Fruit fly (Drosophila melanogaster) whole organism, embryonic: Measurements from ENCODE around the gene CG32767.

Experiments
- Antp ChIP-seq: fragments of 200-800 bp; sonication (Bioruptor generic); optimal IDR thresholded peaks from 3 replicates; lab custom pipeline; 2016; ENCODE audit warnings: missing biosample characterization, missing genetic modification characterization
- Atf3 ChIP-seq: fragments of 200-800 bp; sonication (Bioruptor generic); optimal IDR thresholded peaks from 3 replicates; lab custom pipeline; 2016; ENCODE audit warnings: missing biosample characterization, missing genetic modification characterization
- Atf6 ChIP-seq: fragments of 200-800 bp; sonication (Bioruptor generic); IDR thresholded peaks from 2 replicates; pipeline ENCODE4 v1.3.6; 2022; ENCODE audit warnings: missing biosample characterization, missing genetic modification characterization
- CG11085 ChIP-seq: fragments of 200-800 bp; sonication (Bioruptor generic); IDR thresholded peaks from 2 replicates; pipeline ENCODE4 v1.3.6; 2022; ENCODE audit warnings: missing biosample characterization, missing genetic modification characterization
- CG11093 ChIP-seq: fragments of 200-800 bp; sonication (Bioruptor generic); IDR thresholded peaks from 3 replicates; pipeline ENCODE4 v1.3.6; 2022; ENCODE audit warnings: missing biosample characterization, missing genetic modification characterization
- CG12219 ChIP-seq: fragments of 200-800 bp; sonication (Bioruptor generic); optimal IDR thresholded peaks from 3 replicates; lab custom pipeline; 2018; ENCODE audit warnings: missing biosample characterization, mild to moderate bottlenecking, missing genetic modification characterization
- CG12769 ChIP-seq: fragments of 200-800 bp; sonication (Bioruptor generic); optimal IDR thresholded peaks from 2 replicates; lab custom pipeline; 2019; ENCODE audit warnings: missing biosample characterization, mild to moderate bottlenecking, missing genetic modification characterization, moderate library complexity
- CG13775 ChIP-seq: fragments of 200-800 bp; sonication (Bioruptor generic); optimal IDR thresholded peaks from 3 replicates; lab custom pipeline; 2017; ENCODE audit warnings: missing biosample characterization, mild to moderate bottlenecking, missing genetic modification characterization
- CG14667 ChIP-seq: fragments of 200-800 bp; sonication (Bioruptor generic); IDR thresholded peaks from 2 replicates; pipeline ENCODE4 v1.3.6; 2022; ENCODE audit warnings: missing biosample characterization, missing genetic modification characterization
- CG15073 ChIP-seq: fragments of 200-800 bp; sonication (Bioruptor generic); optimal IDR thresholded peaks from 2 replicates; lab custom pipeline; 2016; ENCODE audit warnings: missing biosample characterization, missing genetic modification characterization
- CG16813 ChIP-seq: fragments of 200-800 bp; sonication (Bioruptor generic); IDR thresholded peaks from 3 replicates; pipeline ENCODE4 v1.3.6; 2022; ENCODE audit warnings: missing biosample characterization, missing genetic modification characterization; ENCODE audit not compliant: partially characterized antibody
- CG2116 ChIP-seq: fragments of 200-800 bp; sonication (Bioruptor generic); optimal IDR thresholded peaks from 3 replicates; lab custom pipeline; 2018; ENCODE audit warnings: missing biosample characterization, mild to moderate bottlenecking, missing genetic modification characterization
- CG31388 ChIP-seq: fragments of 200-800 bp; sonication (Bioruptor generic); optimal IDR thresholded peaks from 2 replicates; lab custom pipeline; 2016; ENCODE audit warnings: missing biosample characterization, missing genetic modification characterization
- CG32772 ChIP-seq: fragments of 200-800 bp; sonication (Bioruptor generic); IDR thresholded peaks from 2 replicates; pipeline ENCODE4 v1.3.6; 2022; ENCODE audit warnings: missing biosample characterization, missing genetic modification characterization
- CG34422 ChIP-seq: fragments of 200-800 bp; sonication (Bioruptor generic); IDR thresholded peaks from 3 replicates; pipeline ENCODE4 v1.3.6; 2022; ENCODE audit warnings: missing biosample characterization, missing genetic modification characterization
- CG6854 ChIP-seq: fragments of 200-800 bp; sonication (Bioruptor generic); optimal IDR thresholded peaks from 3 replicates; lab custom pipeline; 2017; ENCODE audit warnings: missing biosample characterization, mild to moderate bottlenecking, missing genetic modification characterization
- CG7271 ChIP-seq: fragments of 200-800 bp; sonication (Bioruptor generic); optimal IDR thresholded peaks from 2 replicates; lab custom pipeline; 2018; ENCODE audit warnings: missing biosample characterization, mild to moderate bottlenecking, missing genetic modification characterization, moderate library complexity
- CG8388 ChIP-seq: fragments of 200-800 bp; sonication (Bioruptor generic); optimal IDR thresholded peaks from 2 replicates; lab custom pipeline; 2019; ENCODE audit warnings: missing biosample characterization, mild to moderate bottlenecking, missing genetic modification characterization, moderate library complexity
- CG9609 ChIP-seq: fragments of 200-800 bp; sonication (Bioruptor generic); optimal IDR thresholded peaks from 3 replicates; lab custom pipeline; 2016; ENCODE audit warnings: missing biosample characterization, missing genetic modification characterization
- Dek ChIP-seq: fragments of 200-800 bp; sonication (Bioruptor generic); optimal IDR thresholded peaks from 3 replicates; lab custom pipeline; 2019; ENCODE audit warnings: missing biosample characterization, mild to moderate bottlenecking, missing genetic modification characterization, moderate library complexity
- Doc2 ChIP-seq: fragments of 200-800 bp; sonication (Bioruptor generic); IDR thresholded peaks from 2 replicates; pipeline ENCODE4 v1.3.6; 2022; ENCODE audit warnings: missing biosample characterization, missing genetic modification characterization
- GATAe ChIP-seq: fragments of 200-800 bp; sonication (Bioruptor generic); conservative IDR thresholded peaks from 2 replicates; pipeline ENCODE4 v1.3.6; 2022; ENCODE audit warnings: missing biosample characterization, missing genetic modification characterization
- H15 ChIP-seq: fragments of 200-800 bp; sonication (Bioruptor generic); IDR thresholded peaks from 3 replicates; pipeline ENCODE4 v1.3.6; 2022; ENCODE audit warnings: missing biosample characterization, missing genetic modification characterization
- Myb ChIP-seq: fragments of 200-800 bp; sonication (Bioruptor generic); optimal IDR thresholded peaks from 2 replicates; lab custom pipeline; 2016; ENCODE audit warnings: missing biosample characterization, missing genetic modification characterization
- Neu2 ChIP-seq: fragments of 200-800 bp; sonication (Bioruptor generic); optimal IDR thresholded peaks from 3 replicates; lab custom pipeline; 2016; ENCODE audit warnings: missing biosample characterization, missing genetic modification characterization, borderline replicate concordance
- Opbp ChIP-seq: fragments of 200-800 bp; sonication (Bioruptor generic); IDR thresholded peaks from 3 replicates; pipeline ENCODE4 v1.3.6; 2022; ENCODE audit warnings: missing biosample characterization, missing genetic modification characterization; ENCODE audit not compliant: partially characterized antibody
- Side ChIP-seq: fragments of 200-800 bp; sonication (Bioruptor generic); optimal IDR thresholded peaks from 2 replicates; lab custom pipeline; 2016; ENCODE audit warnings: missing biosample characterization, missing genetic modification characterization
- Ssrp ChIP-seq: fragments of 200-800 bp; sonication (Bioruptor generic); optimal IDR thresholded peaks from 2 replicates; lab custom pipeline; 2018; ENCODE audit warnings: missing biosample characterization, mild to moderate bottlenecking, missing genetic modification characterization, moderate library complexity
- Xrp1 ChIP-seq: fragments of 200-800 bp; sonication (Bioruptor generic); IDR thresholded peaks from 2 replicates; pipeline ENCODE4 v1.3.6; 2022; ENCODE audit warnings: missing biosample characterization, missing genetic modification characterization
- abd-A ChIP-seq: fragments of 200-800 bp; sonication (Bioruptor generic); optimal IDR thresholded peaks from 3 replicates; lab custom pipeline; 2019; ENCODE audit warnings: missing biosample characterization, mild to moderate bottlenecking, missing genetic modification characterization, moderate library complexity
- al ChIP-seq: fragments of 200-800 bp; sonication (Bioruptor generic); IDR thresholded peaks from 2 replicates; pipeline ENCODE4 v1.3.6; 2022; ENCODE audit warnings: missing biosample characterization, missing genetic modification characterization
- az2 ChIP-seq: fragments of 200-800 bp; sonication (Bioruptor generic); optimal IDR thresholded peaks from 3 replicates; lab custom pipeline; 2016; ENCODE audit warnings: missing biosample characterization, missing genetic modification characterization
- chinmo ChIP-seq: fragments of 200-800 bp; sonication (Bioruptor generic); IDR thresholded peaks from 4 replicates; pipeline ENCODE4 v1.3.6; 2022; ENCODE audit warnings: missing biosample characterization, missing genetic modification characterization; ENCODE audit not compliant: partially characterized antibody
- emc ChIP-seq: fragments of 200-800 bp; sonication (Bioruptor generic); optimal IDR thresholded peaks from 2 replicates; lab custom pipeline; 2016; ENCODE audit warnings: missing biosample characterization, missing genetic modification characterization
- exex ChIP-seq: fragments of 200-800 bp; sonication (Bioruptor generic); optimal IDR thresholded peaks from 4 replicates; lab custom pipeline; 2018; ENCODE audit warnings: missing biosample characterization, mild to moderate bottlenecking, missing genetic modification characterization, moderate library complexity
- fu2 ChIP-seq: fragments of 200-800 bp; sonication (Bioruptor generic); optimal IDR thresholded peaks from 2 replicates; lab custom pipeline; 2016; ENCODE audit warnings: missing biosample characterization, missing genetic modification characterization
- hb ChIP-seq: fragments of 200-800 bp; sonication (Bioruptor generic); IDR thresholded peaks from 3 replicates; pipeline ENCODE4 v1.3.6; 2022; ENCODE audit warnings: missing biosample characterization, missing genetic modification characterization; ENCODE audit not compliant: partially characterized antibody
- hkb ChIP-seq, 2 experiments: fragments of 200-800 bp in 1 of 2; fragments of >200 bp in 1 of 2; sonication (Bioruptor generic) in 1 of 2; IDR thresholded peaks in 1 of 2; optimal IDR thresholded peaks in 1 of 2; 2 replicates each; pipeline versions ENCODE4 v1.3.6 to Lab custom; 2017 to 2022; ENCODE audit warnings: missing biosample characterization in 1 of 2, missing genetic modification characterization in 1 of 2
- lmd ChIP-seq: fragments of 200-800 bp; sonication (Bioruptor generic); IDR thresholded peaks from 2 replicates; pipeline ENCODE4 v1.3.6; 2022; ENCODE audit warnings: missing biosample characterization, missing genetic modification characterization
- lola ChIP-seq, 3 experiments: fragments of >200 bp in 2 of 3; fragments of 200-800 bp in 1 of 3; sonication (Bioruptor generic) in 1 of 3; optimal IDR thresholded peaks; 2 replicates each; lab custom pipeline; 2017 to 2019; ENCODE audit warnings: missing biosample characterization in 3 of 3, missing genetic modification characterization in 3 of 3, mild to moderate bottlenecking in 1 of 3, moderate library complexity in 1 of 3
- peb ChIP-seq: fragments of 200-800 bp; sonication (Bioruptor generic); IDR thresholded peaks from 2 replicates; pipeline ENCODE4 v1.3.6; 2022; ENCODE audit warnings: missing biosample characterization, missing genetic modification characterization
- shn ChIP-seq: fragments of 200-800 bp; sonication (Bioruptor generic); optimal IDR thresholded peaks from 3 replicates; lab custom pipeline; 2016; ENCODE audit warnings: missing biosample characterization, missing genetic modification characterization
- ssp ChIP-seq: fragments of 200-800 bp; sonication (Bioruptor generic); IDR thresholded peaks from 2 replicates; pipeline ENCODE4 v1.3.6; 2022; ENCODE audit warnings: missing biosample characterization, missing genetic modification characterization
- toy ChIP-seq: fragments of 200-800 bp; sonication (Bioruptor generic); IDR thresholded peaks from 2 replicates; pipeline ENCODE4 v1.3.6; 2022; ENCODE audit warnings: missing biosample characterization, missing genetic modification characterization
- twi ChIP-seq: fragments of 200-800 bp; optimal IDR thresholded peaks from 2 replicates; lab custom pipeline; 2019; ENCODE audit warnings: missing biosample characterization, mild to moderate bottlenecking, missing genetic modification characterization, moderate library complexity
- tx ChIP-seq: fragments of 200-800 bp; sonication (Bioruptor generic); optimal IDR thresholded peaks from 2 replicates; lab custom pipeline; 2016; ENCODE audit warnings: missing biosample characterization, missing genetic modification characterization
- usp ChIP-seq: fragments of >200 bp; optimal IDR thresholded peaks from 2 replicates; lab custom pipeline; 2017; ENCODE audit warnings: missing biosample characterization, missing genetic modification characterization
- vfl ChIP-seq: fragments of 200-800 bp; sonication (Bioruptor generic); optimal IDR thresholded peaks from 2 replicates; lab custom pipeline; 2016; ENCODE audit warnings: missing biosample characterization, missing genetic modification characterization
- wek ChIP-seq: fragments of 200-800 bp; sonication (Bioruptor generic); optimal IDR thresholded peaks from 3 replicates; lab custom pipeline; 2018; ENCODE audit warnings: missing biosample characterization, mild to moderate bottlenecking, missing genetic modification characterization, moderate library complexity

CG32767 gene

DNA sequence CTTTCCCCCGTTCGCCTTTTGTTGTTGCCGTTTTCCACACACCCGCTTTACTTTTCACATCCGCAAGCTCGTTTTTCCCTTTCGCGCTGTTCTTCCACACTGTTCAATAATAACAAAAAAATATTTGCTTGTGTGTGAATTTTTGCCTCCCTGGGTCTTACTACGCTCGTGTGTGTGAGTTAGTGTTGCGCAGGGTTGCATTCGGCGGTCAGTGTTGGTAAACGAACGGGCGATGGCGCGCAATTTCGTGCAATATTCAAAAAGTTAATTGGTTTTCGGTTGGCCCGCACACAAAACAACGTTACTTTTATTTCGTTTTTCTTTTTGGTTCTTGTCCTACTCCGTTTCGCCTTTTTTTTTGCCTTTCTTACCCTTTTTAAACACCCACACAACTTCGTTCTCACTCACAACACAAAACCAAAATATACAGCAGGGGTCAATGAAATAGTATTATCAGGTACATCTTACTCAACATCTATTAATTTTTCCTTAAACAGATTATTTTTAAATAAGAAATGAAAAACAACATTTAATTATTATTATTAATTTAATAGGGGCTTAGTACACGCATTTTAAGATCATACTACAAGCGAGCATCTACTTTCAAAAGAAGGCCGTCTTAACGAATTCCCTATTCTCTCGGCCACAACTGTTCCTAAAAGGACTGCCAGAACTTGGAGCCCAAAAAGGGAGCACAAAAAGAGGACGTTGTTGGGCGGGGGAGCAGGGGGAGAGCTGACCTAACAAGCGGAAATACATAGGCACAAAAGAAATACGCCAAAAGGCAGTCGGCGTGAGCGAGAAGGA lies 1.5 kb downstream of the CG32767 start (continued):
- TF ChIP-seq CG11093 (GFP tag; lab: Robert Waterston, UW) (no peak), CG11085 (GFP tag; lab: Robert Waterston, UW) (0 out of 2 replicates have a peak, but pooled peaks have one; percentile 8), Neu2 (GFP tag; lab: Kevin White, UChicago) (peak; percentile 7), Ssrp (tag; lab: Kevin White, UChicago) (no peak), lola (GFP tag; optimal IDR thresholded peaks at IDR 0.05; lab: Kevin White, UChicago) (no peak), CG12219 (GFP tag; lab: Kevin White, UChicago) (no peak), Doc2 (GFP tag; lab: Robert Waterston, UW) (no peak), emc (GFP tag; lab: Kevin White, UChicago) (peak; percentile 14), exex (tag; lab: Kevin White, UChicago) (no peak), az2 (no peak), Atf6 (GFP tag; lab: Robert Waterston, UW) (no peak), CG12769 (tag; lab: Kevin White, UChicago) (peak; percentile 54), CG31388 (GFP tag; lab: Kevin White, UChicago) (no peak), Xrp1 (no peak), hb (GFP tag; lab: Robert Waterston, UW) (no peak), Antp (GFP tag; lab: Kevin White, UChicago) (peak; percentile 32), peb (GFP tag; lab: Robert Waterston, UW) (no peak), wek (GFP tag; lab: Kevin White, UChicago) (no peak), CG32772 (no peak), CG34422 (GFP tag; lab: Robert Waterston, UW) (peak; percentile 23; the same call in 1 of the 3 replicates), GATAe (GFP tag; lab: Robert Waterston, UW) (no peak), hkb (optimal IDR thresholded peaks at IDR 0.05; lab: Kevin White, UChicago) (no peak), hkb (GFP tag; IDR thresholded peaks at IDR 0.05; lab: Robert Waterston, UW) (no peak), CG15073 (GFP tag; lab: Kevin White, UChicago) (no peak), Myb (GFP tag; lab: Kevin White, UChicago) (peak; percentile 46), Side (GFP tag; lab: Kevin White, UChicago) (no peak), tx (no peak), vfl (peak; percentile 24), twi (tag; lab: Kevin White, UChicago) (no peak), Opbp (peak; percentile 29; the same call in 1 of the 3 replicates), CG13775 (GFP tag; lab: Kevin White, UChicago) (no peak), CG2116 (GFP tag; lab: Kevin White, UChicago) (peak; percentile 98), Dek (tag; lab: Kevin White, UChicago) (no peak), CG9609 (GFP tag; lab: Kevin White, UChicago) (peak; percentile 55), CG8388 (GFP tag; lab: Kevin White, UChicago) (no peak), CG14667 (no peak), fu2 (GFP tag; lab: Kevin White, UChicago) (no peak), Atf3 (no peak), lmd (GFP tag; lab: Robert Waterston, UW) (no peak), ssp (no peak), usp (GFP tag; lab: Kevin White, UChicago) (no peak), shn (GFP tag; lab: Kevin White, UChicago) (peak; percentile 32), H15 (GFP tag; lab: Robert Waterston, UW) (no peak), CG7271 (tag; lab: Kevin White, UChicago) (no peak), CG6854 (GFP tag; lab: Kevin White, UChicago) (no peak), CG16813 (GFP tag; lab: Robert Waterston, UW) (0 out of 3 replicates have a peak, but pooled peaks have one; percentile 29), al (GFP tag; lab: Robert Waterston, UW) (no peak), chinmo (GFP tag; lab: Robert Waterston, UW) (0 out of 4 replicates have a peak, but pooled peaks have one; percentile 59), abd-A (tag; lab: Kevin White, UChicago) (no peak), toy (GFP tag; lab: Robert Waterston, UW) (no peak)
